Fruit fly (Drosophila melanogaster) whole organism, embryonic: Measurements from ENCODE around the gene CG14568.

Experiments used
- CG12071 ChIP-seq: fragments of 200-800 bp; sonication (Bioruptor generic); optimal IDR thresholded peaks from 3 replicates; lab custom pipeline; 2018; ENCODE audit warnings: missing biosample characterization, mild to moderate bottlenecking, missing genetic modification characterization
- CG13894 ChIP-seq: fragments of 200-800 bp; sonication (Bioruptor generic); optimal IDR thresholded peaks from 3 replicates; lab custom pipeline; 2018; ENCODE audit warnings: missing biosample characterization, mild to moderate bottlenecking, missing genetic modification characterization, moderate library complexity
- CG8944 ChIP-seq: fragments of 200-800 bp; sonication (Bioruptor generic); optimal IDR thresholded peaks from 3 replicates; lab custom pipeline; 2016; ENCODE audit warnings: missing biosample characterization, missing genetic modification characterization
- Gug ChIP-seq: fragments of 200-800 bp; sonication (Bioruptor generic); IDR thresholded peaks from 4 replicates; pipeline ENCODE4 v1.3.6; 2022; ENCODE audit warnings: missing biosample characterization, missing genetic modification characterization
- bsh ChIP-seq, 2 experiments: fragments of 200-800 bp; sonication (Bioruptor generic); optimal IDR thresholded peaks; 2 replicates each; lab custom pipeline; 2017 to 2018; ENCODE audit warnings: mild to moderate bottlenecking in 2 of 2, missing biosample characterization in 2 of 2, missing genetic modification characterization in 2 of 2, moderate library complexity in 1 of 2

DNA sequence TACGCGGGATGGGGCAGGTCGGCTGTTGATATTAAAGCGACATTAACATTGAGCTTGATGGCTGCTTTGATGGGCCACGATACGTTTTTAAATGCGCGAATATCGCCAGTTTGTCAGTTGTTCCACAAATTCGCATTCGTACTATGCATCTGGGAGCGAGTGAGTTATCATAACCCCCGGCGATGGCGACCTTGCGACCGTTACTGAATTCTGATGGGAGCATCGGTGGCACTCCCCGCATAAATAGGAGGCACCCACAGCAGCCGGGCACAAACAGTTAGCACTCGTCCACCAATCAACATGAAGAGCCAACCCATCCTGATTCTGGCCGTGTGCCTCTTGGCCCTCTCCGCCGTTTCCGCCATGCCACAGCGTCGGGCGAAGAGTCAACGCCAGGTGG lies 23.6 kb upstream of the CG14568 start, which contains the start of gene CG14564:
- no peak for TF ChIP-seq bsh (GFP tag; optimal IDR thresholded peaks at IDR 0.05; lab: Kevin White, UChicago)
- TF ChIP-seq CG8944 (GFP tag; lab: Kevin White, UChicago), result no peak
- no peak for TF ChIP-seq CG13894
- no peak for TF ChIP-seq CG12071 (GFP tag; lab: Kevin White, UChicago)
- no peak for TF ChIP-seq Gug
